Fruit fly (Drosophila melanogaster): ENCODE results near the gene CG14570.
A peak's percentile ranks its signal among the peaks of the same experiment; 100 is the strongest.

The CG14570 gene

dm6 chr3L:21738175-21739016 lies 8.1 kb upstream of the CG14570 start, which contains the start of gene CG14567 (continued):
- TF ChIP-seq CoRest (tag; optimal IDR thresholded peaks at IDR 0.05) (peak; percentile 2), CG7839 (tag; optimal IDR thresholded peaks at IDR 0.05) (peak; percentile 52), Ssrp (tag; optimal IDR thresholded peaks at IDR 0.05) (peak; percentile 14), Bteb2 (GFP tag; optimal IDR thresholded peaks at IDR 0.05) (no peak), CG13894 (tag; optimal IDR thresholded peaks at IDR 0.05) (no peak), B-H1 (GFP tag; IDR thresholded peaks at IDR 0.05) (no peak), ac (GFP tag; optimal IDR thresholded peaks at IDR 0.05) (no peak), Antp (GFP tag; optimal IDR thresholded peaks at IDR 0.05) (no peak), tup (GFP tag; optimal IDR thresholded peaks at IDR 0.05) (no peak), NC2α (GFP tag; optimal IDR thresholded peaks at IDR 0.05) (no peak), CG1647 (GFP tag; optimal IDR thresholded peaks at IDR 0.05) (no peak), row (GFP tag; IDR thresholded peaks at IDR 0.05) (peak; percentile 46; the same call in 2 of the 3 replicates), Dad (GFP tag; optimal IDR thresholded peaks at IDR 0.05) (no peak), Rx (GFP tag; IDR thresholded peaks at IDR 0.05) (peak; percentile 26; the same call in 1 of the 2 replicates), CG3838 (GFP tag; optimal IDR thresholded peaks at IDR 0.05) (no peak), CG9215 (GFP tag; IDR thresholded peaks at IDR 0.05) (no peak), CG17385 (GFP tag; optimal IDR thresholded peaks at IDR 0.05) (peak; percentile 5), tna (GFP tag; IDR thresholded peaks at IDR 0.05; ENCODE audit: partially characterized antibody) (no peak), CG34376 (GFP tag; optimal IDR thresholded peaks at IDR 0.05) (no peak), ftz-f1 (GFP tag; optimal IDR thresholded peaks at IDR 0.05) (no peak), Drgx (GFP tag; IDR thresholded peaks at IDR 0.05) (peak; percentile 83), Max (GFP tag; optimal IDR thresholded peaks at IDR 0.05) (no peak), hkb (optimal IDR thresholded peaks at IDR 0.05) (no peak), hkb (GFP tag; IDR thresholded peaks at IDR 0.05) (peak; percentile 44; the same call in 1 of the 2 replicates), CG34422 (GFP tag; IDR thresholded peaks at IDR 0.05) (0 out of 3 replicates have a peak, but pooled peaks have one; percentile 23), sens (GFP tag) (peak; percentile 75), sima (GFP tag; optimal IDR thresholded peaks at IDR 0.05) (no peak), chn (GFP tag; optimal IDR thresholded peaks at IDR 0.05) (no peak), otp (GFP tag; IDR thresholded peaks at IDR 0.05) (no peak), CG7928 (GFP tag; optimal IDR thresholded peaks at IDR 0.05) (no peak), en (GFP tag; optimal IDR thresholded peaks at IDR 0.05) (no peak), sob (GFP tag; IDR thresholded peaks at IDR 0.05) (no peak), usp (GFP tag; optimal IDR thresholded peaks at IDR 0.05) (no peak), CG6254 (GFP tag; optimal IDR thresholded peaks at IDR 0.05) (no peak), hbn (GFP tag; IDR thresholded peaks at IDR 0.05; ENCODE audit: partially characterized antibody) (no peak), CG4424 (GFP tag; optimal IDR thresholded peaks at IDR 0.05) (peak; percentile 21), gem (tag; optimal IDR thresholded peaks at IDR 0.05) (peak; percentile 63), Hsf (GFP tag; optimal IDR thresholded peaks at IDR 0.05) (no peak), CG15479 (GFP tag; optimal IDR thresholded peaks at IDR 0.05) (no peak), ci (GFP tag; IDR thresholded peaks at IDR 0.05) (peak; percentile 70), emc (GFP tag; optimal IDR thresholded peaks at IDR 0.05) (no peak), PHDP (tag; optimal IDR thresholded peaks at IDR 0.05) (peak; percentile 36), Lim3 (GFP tag; IDR thresholded peaks at IDR 0.05) (no peak), psq (GFP tag; optimal IDR thresholded peaks at IDR 0.05) (no peak), CG3065 (GFP tag; optimal IDR thresholded peaks at IDR 0.05) (no peak), CG3847 (GFP tag; IDR thresholded peaks at IDR 0.05) (no peak), ro (GFP tag; IDR thresholded peaks at IDR 0.05) (no peak), ewg (GFP tag; optimal IDR thresholded peaks at IDR 0.05) (peak; percentile 30), twi (tag; optimal IDR thresholded peaks at IDR 0.05) (no peak), CG10274 (GFP tag; optimal IDR thresholded peaks at IDR 0.05) (no peak), fd64A (GFP tag; optimal IDR thresholded peaks at IDR 0.05) (no peak)
